Fruit fly (Drosophila melanogaster): ENCODE data around the gene RpS26.

DNA sequence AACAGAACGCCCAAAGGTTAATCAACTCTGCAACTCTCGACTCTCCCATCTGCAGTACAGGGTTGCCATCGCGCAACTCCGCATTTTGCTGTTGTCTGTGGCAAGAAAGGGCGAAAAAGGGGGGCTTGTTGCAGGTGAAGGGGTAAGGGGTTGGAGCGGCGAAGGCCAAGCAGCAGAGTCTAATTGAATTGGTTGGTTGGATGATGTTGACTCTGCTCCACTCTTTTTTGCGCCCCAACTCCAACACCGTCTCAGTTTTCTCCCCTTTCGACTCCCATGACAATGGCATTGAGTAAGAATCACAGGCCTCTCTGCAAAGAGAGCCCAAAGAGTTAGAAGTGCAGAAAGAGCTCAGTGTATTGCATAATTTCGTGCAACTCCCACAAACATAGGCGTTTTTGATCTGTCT lies 25.5 kb upstream of the RpS26 start:
- TF ChIP-seq Crg-1 (GFP tag; optimal IDR thresholded peaks at IDR 0.05) (no peak), Clk (GFP tag; optimal IDR thresholded peaks at IDR 0.05) (no peak), bab1 (GFP tag; optimal IDR thresholded peaks at IDR 0.05) (no peak), cic (GFP tag; optimal IDR thresholded peaks at IDR 0.05) (no peak), kay (GFP tag; ENCODE audit: borderline replicate concordance) (no peak), cnc (optimal IDR thresholded peaks at IDR 0.05) (no peak), Hr96 (GFP tag; optimal IDR thresholded peaks at IDR 0.05) (no peak), CG5204 (GFP tag; optimal IDR thresholded peaks at IDR 0.05) (no peak), CG11617 (GFP tag; optimal IDR thresholded peaks at IDR 0.05) (no peak), ovo (GFP tag; optimal IDR thresholded peaks at IDR 0.05) (no peak), tj (GFP tag; optimal IDR thresholded peaks at IDR 0.05) (no peak), CG12768 (GFP tag; optimal IDR thresholded peaks at IDR 0.05) (no peak)
